Worm (Caenorhabditis elegans) whole organism, L4 larva: Measurements from ENCODE around the gene rde-4.
A peak's percentile ranks its signal among the peaks of the same experiment; 100 is the strongest.
"Not testable (repeated sequence)": the region's sequence is repeated elsewhere in the genome, so short reads cannot be mapped to it uniquely, and the experiment has no call there.

Experiments used
- T20F7.1 ChIP-seq: fragments of 200-800 bp; sonication (Bioruptor generic); optimal IDR thresholded peaks from 2 replicates; lab custom pipeline; 2018; ENCODE audit warnings: mild to moderate bottlenecking, missing genetic modification characterization, missing compliant biosample characterization
- Y75B8A.6 ChIP-seq: fragments of 200-800 bp; sonication (Bioruptor generic); IDR thresholded peaks from 2 replicates; pipeline ENCODE4 v1.3.6; 2022; ENCODE audit warnings: missing genetic modification reagents, missing genetic modification characterization, missing compliant biosample characterization
- ZK337.2 ChIP-seq: fragments of 200-800 bp; sonication (Bioruptor generic); IDR thresholded peaks from 2 replicates; pipeline ENCODE4 v1.3.6; 2022; ENCODE audit warnings: missing genetic modification reagents, missing genetic modification characterization, missing compliant biosample characterization
- ZK546.5 ChIP-seq, 2 experiments: sonication (generic microtip); optimal IDR thresholded peaks; 2 replicates each; lab custom pipeline; 2017; ENCODE audit warnings: missing biosample characterization in 2 of 2, missing genetic modification characterization in 2 of 2
- aha-1 ChIP-seq: fragments of 150-350 bp; peaks from one replicate; lab custom pipeline; 2014; ENCODE audit warnings: missing biosample characterization, missing genetic modification characterization
- arid-1 ChIP-seq: fragments of 200-800 bp; sonication (Bioruptor generic); conservative IDR thresholded peaks from 2 replicates; pipeline ENCODE4 v1.3.6; 2022; ENCODE audit warnings: missing genetic modification reagents, missing genetic modification characterization, missing compliant biosample characterization
- ceh-20 ChIP-seq: fragments of 200-800 bp; sonication (Bioruptor generic); IDR thresholded peaks from 2 replicates; pipeline ENCODE4 v1.3.6; 2022; ENCODE audit warnings: missing genetic modification reagents, missing genetic modification characterization, missing compliant biosample characterization
- cey-2 ChIP-seq: sonication (generic microtip); optimal IDR thresholded peaks from 3 replicates; lab custom pipeline; 2017; ENCODE audit warnings: missing genetic modification characterization, mild to moderate bottlenecking, missing compliant biosample characterization, antibody characterized with exemption, borderline replicate concordance; ENCODE audit not compliant: insufficient read depth
- daf-16 ChIP-seq, 3 experiments: sonication (generic microtip); optimal IDR thresholded peaks; 2 replicates each; lab custom pipeline; 2016 to 2017; ENCODE audit warnings: missing genetic modification characterization in 3 of 3, missing genetic modification reagents in 3 of 3, mild to moderate bottlenecking in 2 of 3, missing compliant biosample characterization in 2 of 3, missing biosample characterization in 1 of 3, moderate library complexity in 1 of 3
- daf-8 ChIP-seq: fragments of 200-800 bp; sonication (Bioruptor generic); IDR thresholded peaks from 2 replicates; pipeline ENCODE4 v1.3.6; 2022; ENCODE audit warnings: missing genetic modification characterization, missing compliant biosample characterization
- dmd-6 ChIP-seq: fragments of 200-800 bp; sonication (Bioruptor generic); IDR thresholded peaks from 2 replicates; pipeline ENCODE4 v1.3.6; 2022; ENCODE audit warnings: missing genetic modification reagents, missing genetic modification characterization, missing compliant biosample characterization
- dpl-1 ChIP-seq: fragments of 150-350 bp; optimal IDR thresholded peaks from 2 replicates; lab custom pipeline; 2014; ENCODE audit warnings: missing biosample characterization, missing genetic modification reagents, missing genetic modification characterization
- dve-1 ChIP-seq: sonication (generic microtip); optimal IDR thresholded peaks from 2 replicates; lab custom pipeline; 2017; ENCODE audit warnings: antibody characterized with exemption, mild to moderate bottlenecking, missing genetic modification characterization, missing compliant biosample characterization; ENCODE audit not compliant: insufficient read depth
- egl-43 ChIP-seq: fragments of 200-800 bp; sonication (Bioruptor generic); IDR thresholded peaks from 2 replicates; pipeline ENCODE4 v1.3.6; 2022; ENCODE audit warnings: missing genetic modification reagents, missing genetic modification characterization, missing compliant biosample characterization
- hif-1 ChIP-seq, 2 experiments: sonication (generic microtip); optimal IDR thresholded peaks; 2 replicates each; lab custom pipeline; 2016 to 2017; ENCODE audit warnings: missing compliant biosample characterization in 2 of 2, missing genetic modification characterization in 2 of 2, missing genetic modification reagents in 2 of 2, missing genotype in 2 of 2, mild to moderate bottlenecking in 1 of 2
- hlh-11 ChIP-seq: fragments of 200-800 bp; sonication (Bioruptor generic); optimal IDR thresholded peaks from 2 replicates; lab custom pipeline; 2018; ENCODE audit warnings: mild to moderate bottlenecking, missing genetic modification characterization, missing compliant biosample characterization
- lin-1 ChIP-seq: fragments of 200-800 bp; sonication (Bioruptor generic); IDR thresholded peaks from 2 replicates; pipeline ENCODE4 v1.3.6; 2022; ENCODE audit warnings: missing genetic modification reagents, missing genetic modification characterization, missing compliant biosample characterization
- lin-13 ChIP-seq: fragments of 150-350 bp; optimal IDR thresholded peaks from 2 replicates; lab custom pipeline; 2014; ENCODE audit warnings: missing biosample characterization, missing genetic modification reagents, missing genetic modification characterization
- lin-15B ChIP-seq: fragments of 150-350 bp; sonication (generic microtip); optimal IDR thresholded peaks from 3 replicates; lab custom pipeline; 2014; ENCODE audit warnings: missing biosample characterization, missing genetic modification characterization
- lin-29 ChIP-seq: fragments of 200-800 bp; sonication (Bioruptor generic); IDR thresholded peaks from 2 replicates; pipeline ENCODE4 v1.3.6; 2022; ENCODE audit warnings: missing genetic modification reagents, missing genetic modification characterization, missing compliant biosample characterization
- lin-38 ChIP-seq: fragments of 200-800 bp; sonication (Bioruptor generic); IDR thresholded peaks from 2 replicates; pipeline ENCODE4 v1.3.6; 2022; ENCODE audit warnings: missing genetic modification reagents, missing genetic modification characterization, missing compliant biosample characterization
- lsy-2 ChIP-seq, 2 experiments: fragments of 150-350 bp in 1 of 2; sonication (generic microtip) in 1 of 2; optimal IDR thresholded peaks; 2 replicates each; lab custom pipeline; 2014 to 2017; ENCODE audit warnings: missing biosample characterization in 2 of 2, missing genetic modification characterization in 2 of 2
- mdl-1 ChIP-seq, 2 experiments: fragments of 150-350 bp in 1 of 2; sonication (generic microtip) in 1 of 2; optimal IDR thresholded peaks; 2 replicates each; lab custom pipeline; 2014 to 2017; ENCODE audit warnings: missing biosample characterization in 2 of 2, missing genetic modification characterization in 2 of 2
- mep-1 ChIP-seq: fragments of 150-350 bp; sonication (generic microtip); optimal IDR thresholded peaks from 3 replicates; lab custom pipeline; 2014; ENCODE audit warnings: missing biosample characterization, missing genetic modification characterization
- mxl-2 ChIP-seq: fragments of 200-800 bp; sonication (Bioruptor generic); conservative IDR thresholded peaks from 2 replicates; pipeline ENCODE4 v1.3.6; 2022; ENCODE audit warnings: missing genetic modification reagents, missing genetic modification characterization, missing compliant biosample characterization
- nhr-10 ChIP-seq: fragments of 150-350 bp; optimal IDR thresholded peaks from 2 replicates; lab custom pipeline; 2014; ENCODE audit warnings: missing biosample characterization, missing genetic modification characterization
- nhr-11 ChIP-seq: fragments of 150-350 bp; optimal IDR thresholded peaks from 2 replicates; lab custom pipeline; 2014; ENCODE audit warnings: missing biosample characterization, missing genetic modification characterization
- nhr-28 ChIP-seq: fragments of 150-350 bp; optimal IDR thresholded peaks from 2 replicates; lab custom pipeline; 2014; ENCODE audit warnings: missing biosample characterization, missing genetic modification characterization
- nhr-41 ChIP-seq: fragments of 200-800 bp; sonication (Bioruptor generic); IDR thresholded peaks from 2 replicates; pipeline ENCODE4 v1.3.6; 2022; ENCODE audit warnings: missing genetic modification reagents, missing genetic modification characterization, missing compliant biosample characterization
- nhr-6 ChIP-seq: fragments of 150-350 bp; optimal IDR thresholded peaks from 2 replicates; lab custom pipeline; 2014; ENCODE audit warnings: missing biosample characterization, missing genetic modification characterization
- nhr-76 ChIP-seq: fragments of 150-350 bp; optimal IDR thresholded peaks from 2 replicates; lab custom pipeline; 2014; ENCODE audit warnings: missing biosample characterization, missing genetic modification characterization
- nhr-77 ChIP-seq: fragments of 150-350 bp; optimal IDR thresholded peaks from 2 replicates; lab custom pipeline; 2014; ENCODE audit warnings: missing biosample characterization, missing genetic modification characterization
- pha-4 ChIP-seq, 2 experiments: fragments of 150-350 bp in 1 of 2; fragments of 200-800 bp in 1 of 2; sonication (Bioruptor generic) in 1 of 2; IDR thresholded peaks in 1 of 2; optimal IDR thresholded peaks in 1 of 2; 2 replicates each; pipeline versions ENCODE4 v1.3.6 to Lab custom; 2014 to 2022; ENCODE audit warnings: missing genetic modification characterization in 2 of 2, missing genetic modification reagents in 2 of 2, missing biosample characterization in 1 of 2, missing compliant biosample characterization in 1 of 2
- pqm-1 ChIP-seq: sonication (generic microtip); optimal IDR thresholded peaks from 2 replicates; lab custom pipeline; 2017; ENCODE audit warnings: missing biosample characterization, missing genetic modification characterization
- rbr-2 ChIP-seq: sonication (generic microtip); optimal IDR thresholded peaks from 2 replicates; lab custom pipeline; 2016; ENCODE audit warnings: missing genotype, missing genetic modification characterization, missing compliant biosample characterization
- sdz-12 ChIP-seq: fragments of 200-800 bp; sonication (Bioruptor generic); optimal IDR thresholded peaks from 2 replicates; lab custom pipeline; 2018; ENCODE audit warnings: mild to moderate bottlenecking, missing genetic modification characterization, missing compliant biosample characterization
- set-16 ChIP-seq: fragments of 200-800 bp; sonication (Bioruptor generic); IDR thresholded peaks from 2 replicates; pipeline ENCODE4 v1.3.6; 2022; ENCODE audit warnings: missing genetic modification reagents, missing genetic modification characterization, missing compliant biosample characterization
- snpc-1.2 ChIP-seq: fragments of 200-800 bp; sonication (Bioruptor generic); IDR thresholded peaks from 2 replicates; pipeline ENCODE4 v1.3.6; 2022; ENCODE audit warnings: missing genetic modification reagents, missing genetic modification characterization, missing compliant biosample characterization
- snpc-4 ChIP-seq: fragments of 150-350 bp; optimal IDR thresholded peaks from 2 replicates; lab custom pipeline; 2014; ENCODE audit warnings: missing biosample characterization, missing genetic modification characterization
- spr-1 ChIP-seq: sonication (generic microtip); optimal IDR thresholded peaks from 2 replicates; lab custom pipeline; 2016; ENCODE audit warnings: mild to moderate bottlenecking, missing genetic modification characterization, missing compliant biosample characterization
- unc-130 ChIP-seq: sonication (generic microtip); optimal IDR thresholded peaks from 2 replicates; lab custom pipeline; 2016; ENCODE audit warnings: missing genetic modification reagents, missing genetic modification characterization, missing compliant biosample characterization
- unc-62 ChIP-seq, 3 experiments: fragments of 150-350 bp in 1 of 3; sonication (generic microtip); optimal IDR thresholded peaks in 2 of 3; peaks in 1 of 3; 1 replicate in 1 of 3; 2 replicates in 2 of 3; lab custom pipeline; 2014 to 2017; ENCODE audit warnings: missing biosample characterization in 3 of 3, missing genetic modification characterization in 3 of 3, missing genetic modification reagents in 3 of 3, missing genotype in 1 of 3
- zfp-3 ChIP-seq: fragments of 200-800 bp; sonication (Bioruptor generic); conservative IDR thresholded peaks from 2 replicates; pipeline ENCODE4 v1.3.6; 2022; ENCODE audit warnings: missing genetic modification reagents, missing genetic modification characterization, missing compliant biosample characterization
- zip-2 ChIP-seq: fragments of 150-350 bp; optimal IDR thresholded peaks from 2 replicates; lab custom pipeline; 2014; ENCODE audit warnings: missing biosample characterization, missing genetic modification characterization
- ztf-7 ChIP-seq: fragments of 150-350 bp; optimal IDR thresholded peaks from 2 replicates; lab custom pipeline; 2014; ENCODE audit warnings: missing biosample characterization, missing genetic modification characterization

Gene rde-4

DNA sequence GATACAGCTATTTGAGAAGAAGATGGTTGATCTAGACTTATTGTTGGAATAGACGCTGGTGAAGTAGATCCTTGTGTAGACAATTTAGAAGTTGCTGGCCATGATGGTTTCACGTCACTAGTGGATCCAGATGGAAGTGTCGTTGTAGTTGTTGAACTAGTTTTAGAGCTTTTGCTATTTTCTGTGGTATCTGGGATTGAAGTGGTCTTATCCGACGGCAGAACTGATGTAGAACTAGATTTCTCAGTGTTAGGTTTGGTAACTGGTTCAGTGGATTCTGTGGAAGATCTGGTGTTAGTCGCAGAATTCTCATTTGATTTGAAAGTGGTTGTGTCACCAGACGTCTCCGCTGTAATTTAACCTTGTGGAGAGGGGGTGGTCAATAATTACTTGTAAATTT, 13.2 kb upstream of the rde-4 start:
- no peak for TF ChIP-seq nhr-76 (tag; lab: Kevin White, UChicago)
- TF ChIP-seq lin-15B: no peak
- no peak for TF ChIP-seq unc-130 (GFP tag; lab: Kevin White, UChicago)
- no peak for TF ChIP-seq nhr-41
- TF ChIP-seq daf-16 (GFP tag; optimal IDR thresholded peaks at IDR 0.05; lab: Kevin White, UChicago): no peak
- no peak for TF ChIP-seq daf-16 (tag; optimal IDR thresholded peaks at IDR 0.05; lab: Kevin White, UChicago)
- no peak for TF ChIP-seq mxl-2
- TF ChIP-seq set-16 (GFP tag; lab: Robert Waterston, UW): no peak
- peak in 1 of 2 experiments; percentile 94 for TF ChIP-seq unc-62 (GFP tag; optimal IDR thresholded peaks at IDR 0.05 in 1 of 2; lab: Kevin White, UChicago)
- TF ChIP-seq unc-62 (tag; optimal IDR thresholded peaks at IDR 0.05; lab: Kevin White, UChicago): no peak

DNA sequence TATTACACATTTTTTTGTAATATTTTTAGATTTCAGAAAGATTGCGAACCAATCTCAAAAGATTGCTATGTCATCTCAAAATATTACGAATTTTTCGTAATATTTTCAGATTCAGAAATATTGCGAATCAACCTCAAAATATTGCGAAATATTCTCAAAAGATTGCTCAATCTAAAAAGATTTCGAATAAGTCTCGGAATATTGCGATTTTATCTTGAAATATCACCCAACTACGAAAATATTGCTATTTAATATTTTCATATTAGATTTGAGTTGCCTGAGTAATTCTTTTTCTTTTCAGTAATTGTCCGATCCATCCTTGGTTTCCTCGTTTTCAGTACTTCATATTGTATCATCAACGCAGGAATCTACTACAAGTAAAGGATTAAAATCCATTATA, 3.4 kb upstream of the rde-4 start, which contains the start of gene Y70G10A.4:
Y70G10A.4 (plus strand) TSS at position 301 of the 400 bp plus-strand sequence.
- TF ChIP-seq dmd-6 (GFP tag; lab: Robert Waterston, UW); lin-29 (GFP tag; lab: Robert Waterston, UW); rbr-2 (tag; lab: Kevin White, UChicago): not testable (repeated sequence)

DNA sequence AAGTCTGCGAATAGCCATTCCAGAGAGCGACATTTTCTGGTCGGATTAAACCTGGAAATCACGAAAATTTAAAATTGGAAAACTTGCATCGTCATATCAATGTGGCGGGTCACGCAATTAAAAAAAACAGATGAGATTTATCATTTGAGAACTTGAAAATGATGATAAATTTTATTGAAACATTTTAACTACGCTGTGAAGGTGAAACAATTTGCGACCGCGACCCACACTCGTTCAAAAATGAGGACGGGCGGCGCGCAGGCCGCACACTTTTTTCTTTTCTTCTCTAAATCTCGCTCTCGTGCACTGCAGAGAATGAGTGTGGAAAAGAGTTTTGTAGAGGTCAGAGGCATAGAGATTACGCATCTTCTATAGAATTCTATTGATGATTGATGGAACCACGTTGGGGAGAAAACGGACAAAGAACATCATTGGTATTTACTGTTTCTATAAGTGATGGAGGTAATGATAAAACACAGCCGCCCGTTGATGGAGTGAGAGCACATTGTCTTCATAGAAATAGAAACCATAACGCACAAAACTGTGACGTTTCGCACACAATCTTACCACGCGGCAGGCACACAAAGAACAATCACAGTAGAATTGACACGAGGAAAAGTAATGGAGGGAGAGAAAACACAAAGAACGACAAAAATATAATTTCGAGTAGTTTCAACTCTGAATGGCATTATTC, 1.7 kb downstream of the rde-4 start, which contains the start of gene cts-1:
cts-1 (minus strand) TSS at position 51 of the 694 bp plus-strand sequence.
- TF ChIP-seq zip-2: peak; percentile 30
- no peak for TF ChIP-seq ZK337.2 (GFP tag; lab: Robert Waterston, UW)
- no peak for TF ChIP-seq pha-4 (GFP tag; IDR thresholded peaks at IDR 0.05; lab: Robert Waterston, UW)
- peak; percentile 57 for TF ChIP-seq pha-4 (tag; optimal IDR thresholded peaks at IDR 0.05; lab: Kevin White, UChicago)
- TF ChIP-seq T20F7.1 (GFP tag; lab: Kevin White, UChicago): no peak
- TF ChIP-seq nhr-6: peak; percentile 84
- no peak for TF ChIP-seq sdz-12 (GFP tag; lab: Kevin White, UChicago)
- TF ChIP-seq hlh-11 (tag; lab: Kevin White, UChicago): peak; percentile 93
- TF ChIP-seq nhr-10 (tag; lab: Kevin White, UChicago): peak; percentile 68
- peak; percentile 37 for TF ChIP-seq lin-13 (GFP tag; lab: Kevin White, UChicago)
- TF ChIP-seq dpl-1 (GFP tag; lab: Kevin White, UChicago): peak; percentile 61
- peak; percentile 72 to 92 for TF ChIP-seq lsy-2 (tag; optimal IDR thresholded peaks at IDR 0.05; lab: Kevin White, UChicago)
- TF ChIP-seq spr-1: peak; percentile 38
- TF ChIP-seq mep-1 (tag; lab: Kevin White, UChicago): peak; percentile 89
- no peak for TF ChIP-seq ceh-20 (GFP tag; lab: Robert Waterston, UW)
- peak in 1 of 2 experiments; percentile 68 for TF ChIP-seq hif-1 (tag; optimal IDR thresholded peaks at IDR 0.05; lab: Kevin White, UChicago)
- no peak for TF ChIP-seq lin-38
- TF ChIP-seq mdl-1 (tag; optimal IDR thresholded peaks at IDR 0.05; lab: Kevin White, UChicago): peak in 1 of 2 experiments; percentile 94
- no peak for TF ChIP-seq snpc-1.2 (GFP tag; lab: Robert Waterston, UW)
- TF ChIP-seq lin-1 (GFP tag; lab: Robert Waterston, UW): no peak
- peak; percentile 69 for TF ChIP-seq cey-2 (tag; lab: Kevin White, UChicago)
- no peak for TF ChIP-seq arid-1 (GFP tag; lab: Robert Waterston, UW)
- peak; percentile 67 for TF ChIP-seq pqm-1 (tag; lab: Kevin White, UChicago)
- peak; percentile 86 for TF ChIP-seq nhr-77 (tag; lab: Kevin White, UChicago)
- no peak for TF ChIP-seq zfp-3
- TF ChIP-seq ztf-7: peak; percentile 34
- TF ChIP-seq ZK546.5 (tag; optimal IDR thresholded peaks at IDR 0.05; lab: Kevin White, UChicago): no peak
- peak; percentile 96 for TF ChIP-seq aha-1 (tag; lab: Kevin White, UChicago)
- no peak for TF ChIP-seq daf-8 (GFP tag; lab: Robert Waterston, UW)
- peak; percentile 97 for TF ChIP-seq dve-1
- TF ChIP-seq rbr-2 (tag; lab: Kevin White, UChicago): peak; percentile 70
- TF ChIP-seq nhr-28 (tag; lab: Kevin White, UChicago): peak; percentile 97
- no peak for TF ChIP-seq egl-43
- TF ChIP-seq Y75B8A.6 (GFP tag; lab: Robert Waterston, UW): no peak
- TF ChIP-seq nhr-11 (tag; lab: Kevin White, UChicago): peak; percentile 74
- TF ChIP-seq snpc-4: no peak
